Worm (Caenorhabditis elegans): ENCODE data around the gene spig-3.

DNA sequence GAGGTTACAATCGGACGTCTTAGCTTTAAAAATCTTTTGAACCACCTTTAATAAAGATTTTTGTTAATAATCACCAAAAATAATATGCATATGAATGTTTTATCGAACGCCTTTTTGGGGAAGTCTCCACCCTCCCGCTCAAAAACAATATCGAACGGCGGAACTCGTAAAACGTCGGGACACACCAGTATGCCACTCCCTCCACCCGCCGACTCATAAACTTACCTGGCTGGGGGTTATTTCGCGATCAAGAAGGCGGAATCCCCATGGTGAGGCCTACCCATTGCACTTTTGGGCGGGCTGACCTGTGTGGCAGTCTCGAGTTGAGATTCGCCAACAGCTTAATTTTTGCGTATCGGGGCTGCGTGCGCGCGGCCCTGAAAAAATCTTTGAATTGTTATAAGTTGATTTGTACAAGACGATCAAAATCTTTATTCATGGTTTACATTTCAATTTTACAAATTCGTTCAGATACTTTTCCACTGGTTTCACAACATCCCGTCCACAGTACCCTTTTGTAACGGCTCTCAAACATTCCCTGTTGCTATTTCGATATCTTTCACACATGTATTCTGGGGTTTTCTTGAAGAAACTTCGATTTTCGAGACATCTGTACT, 32.0 kb downstream of the spig-3 start:
- no peak for TF ChIP-seq hnd-1 (tag; optimal IDR thresholded peaks at IDR 0.05)
- TF ChIP-seq ets-7 (tag; optimal IDR thresholded peaks at IDR 0.05): no peak
- no peak for TF ChIP-seq ama-1 (optimal IDR thresholded peaks at IDR 0.05)
- no peak for TF ChIP-seq scrt-1 (GFP tag; IDR thresholded peaks at IDR 0.05)
- TF ChIP-seq tbx-11 (GFP tag; IDR thresholded peaks at IDR 0.05): no peak
- no peak for TF ChIP-seq tbx-37 (GFP tag; conservative IDR thresholded peaks at IDR 0.05)
- no peak for TF ChIP-seq B0310.2 (tag; optimal IDR thresholded peaks at IDR 0.05)
- TF ChIP-seq F13C5.2 (tag; optimal IDR thresholded peaks at IDR 0.05): no peak
- TF ChIP-seq aly-1 (tag; optimal IDR thresholded peaks at IDR 0.05): no peak
- no peak for TF ChIP-seq pes-1 (GFP tag; IDR thresholded peaks at IDR 0.05)
- no peak for TF ChIP-seq flt-1 (GFP tag; IDR thresholded peaks at IDR 0.05)
- TF ChIP-seq ceh-13 (GFP tag; optimal IDR thresholded peaks at IDR 0.05): no peak

Data from whole organism, early embryonic.